Worm (Caenorhabditis elegans) whole organism, midembryonic: ENCODE measurements around the gene C10A4.1.

Experiments
- cog-1 ChIP-seq: sonication (generic microtip); optimal IDR thresholded peaks from 2 replicates; lab custom pipeline; 2016; ENCODE audit warnings: missing genetic modification characterization, missing compliant biosample characterization
- flt-1 ChIP-seq: fragments of 200-800 bp; sonication (Bioruptor generic); IDR thresholded peaks from 2 replicates; pipeline ENCODE4 v1.3.6; 2022; ENCODE audit warnings: missing genetic modification characterization, missing compliant biosample characterization
- med-1 ChIP-seq: sonication (generic microtip); optimal IDR thresholded peaks from 2 replicates; lab custom pipeline; 2017; ENCODE audit warnings: missing genetic modification characterization, mild to moderate bottlenecking, missing compliant biosample characterization, antibody characterized with exemption, missing genetic modification reagents; ENCODE audit not compliant: insufficient read depth
- ztf-23 ChIP-seq: fragments of 200-800 bp; sonication (Bioruptor generic); IDR thresholded peaks from 2 replicates; pipeline ENCODE4 v1.3.6; 2022; ENCODE audit warnings: missing genetic modification reagents, missing genetic modification characterization, missing compliant biosample characterization
- ztf-29 ChIP-seq: fragments of 200-800 bp; sonication (Bioruptor generic); IDR thresholded peaks from 2 replicates; pipeline ENCODE4 v1.3.6; 2022; ENCODE audit warnings: missing genetic modification reagents, missing genetic modification characterization, missing compliant biosample characterization

DNA sequence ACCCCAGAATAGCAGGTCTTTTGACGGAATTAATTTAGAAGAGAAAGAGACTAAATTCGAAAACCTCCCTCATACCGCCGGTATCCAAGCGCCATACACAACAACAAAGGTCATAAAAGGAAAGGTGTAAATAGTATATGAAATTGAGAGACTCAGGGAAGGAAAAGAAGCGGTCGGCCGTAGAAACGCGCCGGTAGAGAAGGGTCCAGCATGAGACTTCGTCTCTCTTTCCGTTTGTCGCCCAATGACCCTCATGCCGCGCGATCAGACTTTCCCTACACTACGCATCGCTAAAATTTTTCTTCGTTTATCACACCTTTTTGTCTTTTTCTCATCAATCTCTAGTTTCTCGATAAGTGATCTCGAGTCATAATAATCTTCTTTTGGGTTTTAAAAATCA is 14.3 kb downstream of the C10A4.1 start:
- TF ChIP-seq flt-1 (no peak), cog-1 (tag; lab: Kevin White, UChicago) (no peak), ztf-23 (GFP tag; lab: Robert Waterston, UW) (no peak), med-1 (GFP tag; lab: Kevin White, UChicago) (no peak), ztf-29 (GFP tag; lab: Robert Waterston, UW) (no peak)
